Fruit fly (Drosophila melanogaster): Measurements from ENCODE around the gene slo.

slo gene

dm6 chr3R:24659173-24659846 is 3.0 kb upstream of the slo start, which contains the start of gene CG31126 (continued):
- TF ChIP-seq sna (GFP tag; IDR thresholded peaks at IDR 0.05; ENCODE audit: partially characterized antibody) (peak; percentile 63; the same call in 1 of the 2 replicates), Bgb (GFP tag; IDR thresholded peaks at IDR 0.05; ENCODE audit: partially characterized antibody) (peak; percentile 62), vnd (GFP tag; IDR thresholded peaks at IDR 0.05; ENCODE audit: partially characterized antibody) (0 out of 3 replicates have a peak, but pooled peaks have one; percentile 23), HmgZ (tag; optimal IDR thresholded peaks at IDR 0.05) (peak; percentile 35), ase (GFP tag; IDR thresholded peaks at IDR 0.05) (no peak), HLH4C (GFP tag; IDR thresholded peaks at IDR 0.05; ENCODE audit: partially characterized antibody) (peak; percentile 55; the same call in 1 of the 3 replicates), Xbp1 (GFP tag; optimal IDR thresholded peaks at IDR 0.05) (no peak), unc-4 (GFP tag; IDR thresholded peaks at IDR 0.05; ENCODE audit: partially characterized antibody) (peak; percentile 58), Dref (GFP tag; IDR thresholded peaks at IDR 0.05) (peak; percentile 85), CG8944 (GFP tag; optimal IDR thresholded peaks at IDR 0.05) (no peak), stwl (tag; optimal IDR thresholded peaks at IDR 0.05) (peak; percentile 94), br (optimal IDR thresholded peaks at IDR 0.05) (no peak), CG7963 (GFP tag; IDR thresholded peaks at IDR 0.05; ENCODE audit: partially characterized antibody) (0 out of 3 replicates have a peak, but pooled peaks have one; percentile 47), Dp (GFP tag; optimal IDR thresholded peaks at IDR 0.05) (peak; percentile 53), CG8478 (optimal IDR thresholded peaks at IDR 0.05) (no peak), CG16815 (GFP tag; optimal IDR thresholded peaks at IDR 0.05) (no peak), Opbp (GFP tag; IDR thresholded peaks at IDR 0.05; ENCODE audit: partially characterized antibody) (peak; percentile 44; the same call in 2 of the 3 replicates), CG14441 (GFP tag; IDR thresholded peaks at IDR 0.05) (no peak), CG13287 (GFP tag; IDR thresholded peaks at IDR 0.05; ENCODE audit: partially characterized antibody) (peak; percentile 76), CG4617 (GFP tag; optimal IDR thresholded peaks at IDR 0.05; ENCODE audit: borderline replicate concordance) (peak; percentile 10), CG3995 (GFP tag; optimal IDR thresholded peaks at IDR 0.05) (peak; percentile 26), CG4820 (GFP tag; optimal IDR thresholded peaks at IDR 0.05) (no peak), CG12659 (GFP tag; optimal IDR thresholded peaks at IDR 0.05) (peak; percentile 25), Med (GFP tag) (peak; percentile 65), CG34224 (GFP tag; IDR thresholded peaks at IDR 0.05; ENCODE audit: partially characterized antibody) (peak; percentile 67), CG34422 (GFP tag; IDR thresholded peaks at IDR 0.05) (peak; percentile 64; the same call in 1 of the 3 replicates), CG10267 (tag; optimal IDR thresholded peaks at IDR 0.05) (peak; percentile 37)

- peak in 1 of 2 experiments; percentile 55 for TF ChIP-seq crp (GFP tag; optimal IDR thresholded peaks at IDR 0.05)
- no peak for TF ChIP-seq CG4820 (GFP tag; optimal IDR thresholded peaks at IDR 0.05)
- TF ChIP-seq jing (GFP tag; optimal IDR thresholded peaks at IDR 0.05) = no peak
- TF ChIP-seq nerfin-1 (tag; optimal IDR thresholded peaks at IDR 0.05) = no peak
- peak; percentile 94 for TF ChIP-seq amos (GFP tag; IDR thresholded peaks at IDR 0.05; ENCODE audit: partially characterized antibody)
- no peak for TF ChIP-seq CG7357 (GFP tag; IDR thresholded peaks at IDR 0.05)
- TF ChIP-seq CG15601 (tag; optimal IDR thresholded peaks at IDR 0.05) = peak; percentile 43
- TF ChIP-seq Med (GFP tag) = peak; percentile 32
- TF ChIP-seq Deaf1 (tag; optimal IDR thresholded peaks at IDR 0.05) = no peak
- peak; percentile 45; the same call in 2 of the 3 replicates for TF ChIP-seq row (GFP tag; IDR thresholded peaks at IDR 0.05)
- peak; percentile 85 for TF ChIP-seq hb (GFP tag; IDR thresholded peaks at IDR 0.05; ENCODE audit: partially characterized antibody)
- peak; percentile 94 for TF ChIP-seq bbx (GFP tag; IDR thresholded peaks at IDR 0.05; ENCODE audit: partially characterized antibody)
- no peak for TF ChIP-seq Nf-YB (GFP tag; optimal IDR thresholded peaks at IDR 0.05)
- no peak for TF ChIP-seq ftz-f1 (GFP tag; optimal IDR thresholded peaks at IDR 0.05)
- TF ChIP-seq Sry-δ (GFP tag; optimal IDR thresholded peaks at IDR 0.05) = peak; percentile 65
- peak; percentile 85 for TF ChIP-seq CG7372 (GFP tag; IDR thresholded peaks at IDR 0.05)
- TF ChIP-seq schlank (tag; optimal IDR thresholded peaks at IDR 0.05) = no peak
- peak; percentile 89 for TF ChIP-seq inv (GFP tag; IDR thresholded peaks at IDR 0.05; ENCODE audit: partially characterized antibody)
- peak; percentile 88 for TF ChIP-seq zen2 (GFP tag; IDR thresholded peaks at IDR 0.05; ENCODE audit: partially characterized antibody)
- no peak for TF ChIP-seq gsb-n (tag; optimal IDR thresholded peaks at IDR 0.05)
- TF ChIP-seq Rx (GFP tag; IDR thresholded peaks at IDR 0.05) = no peak
- no peak for TF ChIP-seq Sox102F (GFP tag; optimal IDR thresholded peaks at IDR 0.05)
Measured at dm6 chr3R:24661679-24662411, 446 bp upstream of the slo start, which contains the start of gene Ppox. Gene Ppox, minus strand, starts transcription at chr3R:24661851.
